Worm (Caenorhabditis elegans) whole organism, L4/young adult: ENCODE measurements around the gene R13H4.7.

Source experiments
- dao-5 ChIP-seq: sonication (generic microtip); optimal IDR thresholded peaks from 2 replicates; lab custom pipeline; 2016; ENCODE audit warnings: missing genotype, missing genetic modification characterization, moderate library complexity, missing compliant biosample characterization
- him-1 ChIP-seq: sonication (generic microtip); optimal IDR thresholded peaks from 2 replicates; lab custom pipeline; 2016; ENCODE audit warnings: missing genotype, missing genetic modification reagents, missing genetic modification characterization, missing compliant biosample characterization

DNA sequence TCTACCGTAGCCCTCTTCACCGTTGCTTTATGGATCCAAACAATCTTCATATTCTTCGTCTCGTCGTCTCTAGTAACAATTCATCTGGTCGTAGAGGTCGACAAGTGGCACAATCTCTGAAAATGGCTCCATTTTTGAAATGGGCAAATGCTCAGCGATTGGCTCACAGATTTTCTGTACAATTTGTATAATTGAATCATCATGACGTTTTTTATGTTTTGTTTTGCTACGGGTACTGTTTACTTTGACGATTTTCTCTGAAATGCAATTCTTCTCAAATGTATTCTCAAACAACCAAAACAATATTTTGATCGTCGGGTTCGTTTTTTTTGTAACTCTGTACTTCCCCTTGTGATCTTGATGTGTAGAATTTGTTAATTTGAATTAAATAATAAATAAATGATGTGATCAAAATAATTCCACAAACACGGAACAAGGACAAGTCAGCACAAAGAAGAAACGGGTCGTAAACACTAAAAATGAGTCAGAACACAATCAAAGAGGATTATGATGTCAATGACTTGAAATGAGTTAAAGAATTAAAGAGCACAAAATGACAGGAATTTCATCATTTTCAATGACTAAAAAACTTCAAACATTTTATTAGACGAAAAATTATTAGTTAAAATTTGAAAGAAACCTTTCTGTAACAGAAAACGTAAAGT lies 6.0 kb downstream of the R13H4.7 start:
- TF ChIP-seq him-1 (tag; lab: Kevin White, UChicago) (no peak), dao-5 (no peak)
